Worm (Caenorhabditis elegans) whole organism, L1 larva: ENCODE results near the gene F54F2.7.

Experiments used
- blmp-1 ChIP-seq: fragments of 150-350 bp; optimal IDR thresholded peaks from 2 replicates; lab custom pipeline; 2014; ENCODE audit warnings: missing biosample characterization, missing genetic modification characterization
- dpl-1 ChIP-seq, 3 experiments: fragments of 150-350 bp in 2 of 3; sonication (generic microtip) in 1 of 3; optimal IDR thresholded peaks; 2 replicates each; lab custom pipeline; 2014 to 2017; ENCODE audit warnings: missing biosample characterization in 3 of 3, missing genetic modification characterization in 3 of 3, missing genetic modification reagents in 3 of 3
- dsc-1 ChIP-seq: sonication (generic microtip); optimal IDR thresholded peaks from 2 replicates; lab custom pipeline; 2016; ENCODE audit warnings: mild to moderate bottlenecking, missing genetic modification characterization, missing compliant biosample characterization
- efl-1 ChIP-seq, 4 experiments: fragments of 150-350 bp; optimal IDR thresholded peaks in 3 of 4; peaks in 1 of 4; 1 replicate in 1 of 4; 2 replicates in 3 of 4; lab custom pipeline; 2014; ENCODE audit warnings: missing biosample characterization in 2 of 4, missing genetic modification characterization in 2 of 4, missing genetic modification reagents in 2 of 4
- efl-3 ChIP-seq: fragments of 200-800 bp; sonication (Bioruptor generic); optimal IDR thresholded peaks from 2 replicates; lab custom pipeline; 2018; ENCODE audit warnings: mild to moderate bottlenecking, missing genetic modification characterization, missing compliant biosample characterization
- egl-27 ChIP-seq, 2 experiments: fragments of 150-350 bp in 1 of 2; sonication (generic microtip); optimal IDR thresholded peaks; 3 replicates each; lab custom pipeline; 2017 to 2018; ENCODE audit warnings: missing biosample characterization in 2 of 2, missing genetic modification characterization in 2 of 2, missing genetic modification reagents in 2 of 2
- elt-3 ChIP-seq, 6 experiments: fragments of 150-350 bp in 1 of 6; sonication (generic microtip); optimal IDR thresholded peaks; 2 replicates each; lab custom pipeline; 2017 to 2018; ENCODE audit warnings: missing biosample characterization in 6 of 6, missing genetic modification characterization in 6 of 6, inconsistent platforms in 1 of 6
- fkh-10 ChIP-seq: sonication (generic microtip); optimal IDR thresholded peaks from 2 replicates; lab custom pipeline; 2017; ENCODE audit warnings: missing biosample characterization, missing genetic modification reagents, missing genetic modification characterization
- fkh-4 ChIP-seq: sonication (generic microtip); optimal IDR thresholded peaks from 2 replicates; lab custom pipeline; 2016; ENCODE audit warnings: missing compliant biosample characterization, missing genetic modification characterization, borderline replicate concordance
- fos-1 ChIP-seq: fragments of 150-350 bp; optimal IDR thresholded peaks from 2 replicates; lab custom pipeline; 2014; ENCODE audit warnings: missing biosample characterization, missing genetic modification characterization
- grh-1 ChIP-seq: fragments of 200-800 bp; sonication (Bioruptor generic); IDR thresholded peaks from 2 replicates; pipeline ENCODE4 v1.3.6; 2022; ENCODE audit warnings: missing genetic modification reagents, missing genetic modification characterization, missing compliant biosample characterization
- hlh-4 ChIP-seq: sonication (generic microtip); optimal IDR thresholded peaks from 2 replicates; lab custom pipeline; 2016; ENCODE audit warnings: mild to moderate bottlenecking, missing genetic modification characterization, missing compliant biosample characterization
- hpl-2 ChIP-seq: fragments of 150-350 bp; optimal IDR thresholded peaks from 2 replicates; lab custom pipeline; 2014; ENCODE audit warnings: missing biosample characterization, missing genetic modification reagents, missing genetic modification characterization
- irx-1 ChIP-seq: sonication (generic microtip); optimal IDR thresholded peaks from 2 replicates; lab custom pipeline; 2016; ENCODE audit warnings: missing genetic modification characterization, missing compliant biosample characterization
- lir-3 ChIP-seq: sonication (generic microtip); optimal IDR thresholded peaks from 2 replicates; lab custom pipeline; 2016; ENCODE audit warnings: mild to moderate bottlenecking, missing genetic modification characterization, moderate library complexity, missing compliant biosample characterization; ENCODE audit not compliant: poor library complexity
- mdl-1 ChIP-seq, 2 experiments: fragments of 150-350 bp; optimal IDR thresholded peaks; 2 replicates each; lab custom pipeline; 2014 to 2017; ENCODE audit warnings: missing biosample characterization in 2 of 2, missing genetic modification characterization in 2 of 2, inconsistent platforms in 1 of 2
- nhr-237 ChIP-seq: fragments of 150-350 bp; optimal IDR thresholded peaks from 2 replicates; lab custom pipeline; 2014; ENCODE audit warnings: missing biosample characterization, missing genetic modification characterization
- nhr-90 ChIP-seq: sonication (generic microtip); optimal IDR thresholded peaks from 2 replicates; lab custom pipeline; 2016; ENCODE audit warnings: mild to moderate bottlenecking, missing genetic modification characterization, missing compliant biosample characterization; ENCODE audit not compliant: poor library complexity
- pqm-1 ChIP-seq: sonication (generic microtip); optimal IDR thresholded peaks from 3 replicates; lab custom pipeline; 2017; ENCODE audit warnings: missing biosample characterization, missing genetic modification characterization
- snu-23 ChIP-seq: sonication (generic microtip); optimal IDR thresholded peaks from 2 replicates; lab custom pipeline; 2016; ENCODE audit warnings: missing genetic modification characterization, missing compliant biosample characterization
- swsn-7 ChIP-seq: sonication (generic microtip); optimal IDR thresholded peaks from 2 replicates; lab custom pipeline; 2016; ENCODE audit warnings: missing genetic modification characterization, missing compliant biosample characterization
- unc-30 ChIP-seq: sonication (generic microtip); optimal IDR thresholded peaks from 2 replicates; lab custom pipeline; 2017; ENCODE audit warnings: missing biosample characterization, missing genetic modification characterization
- zip-4 ChIP-seq: fragments of 200-800 bp; sonication (Bioruptor generic); optimal IDR thresholded peaks from 2 replicates; lab custom pipeline; 2018; ENCODE audit warnings: mild to moderate bottlenecking, missing genetic modification characterization, moderate library complexity, missing compliant biosample characterization

Gene F54F2.7

DNA sequence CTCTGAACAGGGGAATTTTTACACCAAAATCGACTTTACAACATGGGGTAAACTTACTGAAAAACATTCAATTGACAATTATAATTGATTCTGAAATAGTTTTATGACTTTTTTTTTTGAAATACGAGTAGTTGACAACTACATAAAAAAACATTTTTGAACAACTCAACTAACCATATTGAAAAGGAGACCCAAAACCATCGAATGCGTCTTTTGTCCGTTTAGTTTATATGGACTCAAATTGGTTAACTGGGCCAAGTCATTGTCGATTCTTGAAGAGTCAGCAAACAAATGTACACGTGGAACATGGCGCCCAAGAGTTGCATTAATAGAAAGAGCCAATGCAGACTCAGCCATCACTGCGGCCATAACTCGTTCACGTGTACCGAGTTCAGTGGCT, 40.7 kb downstream of the F54F2.7 start:
- TF ChIP-seq irx-1 (no peak), efl-1 (optimal IDR thresholded peaks at IDR 0.05; lab: Kevin White, UChicago) (no peak), efl-1 (GFP tag; optimal IDR thresholded peaks at IDR 0.05 in 1 of 2; lab: Kevin White, UChicago) (no peak), snu-23 (GFP tag; lab: Kevin White, UChicago) (no peak), fos-1 (tag; lab: Kevin White, UChicago) (no peak), nhr-237 (tag; lab: Kevin White, UChicago) (no peak), dpl-1 (GFP tag; optimal IDR thresholded peaks at IDR 0.05; lab: Kevin White, UChicago) (no peak), nhr-90 (tag; lab: Kevin White, UChicago) (no peak), grh-1 (no peak), elt-3 (tag; optimal IDR thresholded peaks at IDR 0.05; lab: Kevin White, UChicago) (no peak), pqm-1 (tag; lab: Kevin White, UChicago) (no peak), egl-27 (tag; optimal IDR thresholded peaks at IDR 0.05; lab: Kevin White, UChicago) (no peak), swsn-7 (no peak), hpl-2 (no peak), zip-4 (GFP tag; lab: Kevin White, UChicago) (no peak), unc-30 (tag; lab: Kevin White, UChicago) (no peak), efl-3 (GFP tag; lab: Kevin White, UChicago) (no peak), fkh-10 (GFP tag; lab: Kevin White, UChicago) (no peak)

DNA sequence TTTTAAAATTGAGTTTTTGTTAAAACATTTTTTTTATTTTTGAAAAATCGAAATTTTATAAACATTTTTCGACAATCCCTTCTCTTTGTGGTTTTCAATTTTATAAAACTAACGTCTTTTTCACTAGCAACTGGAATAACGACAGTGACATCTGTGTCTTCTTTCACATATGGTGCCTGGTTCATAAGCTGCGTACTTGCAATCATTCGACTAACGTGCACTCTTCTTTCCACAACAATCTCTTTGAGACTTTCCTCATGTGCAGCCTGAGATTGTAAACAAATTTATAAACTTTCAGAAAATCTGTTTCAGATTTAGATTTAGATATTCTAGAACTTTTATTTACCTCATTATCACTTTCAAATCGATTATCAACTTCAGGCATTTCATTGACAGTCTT, 42.1 kb downstream of the F54F2.7 start:
- peak; percentile 60 for TF ChIP-seq dsc-1 (tag; lab: Kevin White, UChicago)
- TF ChIP-seq pqm-1 (tag; lab: Kevin White, UChicago), result no peak
- TF ChIP-seq, all 84 proteins: peak for 1

DNA sequence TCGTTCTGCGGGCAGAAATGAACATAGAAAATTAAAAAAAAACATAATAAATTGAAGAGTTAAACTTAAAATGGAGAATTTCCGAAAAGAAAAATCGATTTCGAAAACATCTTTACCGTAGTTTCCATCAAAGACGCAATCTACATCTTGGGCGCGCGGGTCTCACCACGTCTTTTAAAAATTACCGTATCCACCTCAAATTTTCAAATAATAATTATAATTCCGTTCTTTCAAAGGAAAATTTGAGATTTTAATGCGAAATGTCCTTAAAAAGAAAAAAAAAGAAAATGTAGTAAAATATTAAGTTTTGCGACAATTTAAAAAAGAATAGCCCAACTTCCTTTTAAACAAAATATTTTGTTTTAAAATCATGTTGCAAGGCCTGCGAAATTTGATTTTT, 44.0 kb downstream of the F54F2.7 start:
- TF ChIP-seq lir-3 (tag; lab: Kevin White, UChicago), result no peak
- no peak for TF ChIP-seq mdl-1 (tag; optimal IDR thresholded peaks at IDR 0.05; lab: Kevin White, UChicago)
- no peak for TF ChIP-seq efl-1 (optimal IDR thresholded peaks at IDR 0.05; lab: Kevin White, UChicago)
- peak in 1 of 2 experiments; percentile 79 for TF ChIP-seq efl-1 (GFP tag; optimal IDR thresholded peaks at IDR 0.05 in 1 of 2; lab: Kevin White, UChicago)

ce11 chrIII:8762016-8762415, 45.1 kb downstream of the F54F2.7 start:
- TF ChIP-seq fkh-4 (tag; lab: Kevin White, UChicago) (peak; percentile 21), hlh-4 (tag; lab: Kevin White, UChicago) (no peak), dsc-1 (tag; lab: Kevin White, UChicago) (peak; percentile 56)

DNA sequence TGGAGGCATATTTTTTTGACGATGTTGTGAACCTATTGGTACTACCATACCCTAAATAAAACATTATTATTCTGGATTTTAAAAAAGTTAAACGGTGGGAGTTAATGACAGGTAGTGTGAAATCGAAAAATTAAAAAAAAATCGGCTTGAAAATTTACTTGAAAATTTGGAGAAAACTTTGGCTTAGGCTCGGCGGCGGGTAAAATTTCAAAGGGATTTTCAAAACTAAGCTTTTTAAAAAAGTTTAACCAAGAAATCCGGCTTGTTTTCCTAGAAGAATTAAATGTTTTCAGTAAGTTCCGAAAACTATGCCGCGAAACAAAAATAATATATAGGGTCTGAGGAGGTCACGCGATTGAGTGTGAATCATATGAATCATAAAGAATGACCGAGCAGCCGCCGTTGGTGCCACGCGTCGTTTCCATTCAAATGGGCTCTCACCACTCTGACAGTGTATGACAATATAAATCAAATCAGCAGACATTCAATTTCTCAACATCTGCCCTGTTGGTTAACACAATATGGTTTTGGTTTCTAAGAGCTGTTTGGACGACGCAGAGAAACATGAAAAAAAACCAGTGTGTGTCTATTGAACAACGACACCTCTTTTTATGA, 46.0 kb downstream of the F54F2.7 start, which contains the start of gene aak-1:
Gene aak-1 (minus strand): TSS at position 51 of the 615 bp plus-strand sequence.
- peak; percentile 7 for TF ChIP-seq fkh-4 (tag; lab: Kevin White, UChicago)
- no peak for TF ChIP-seq blmp-1 (tag; lab: Kevin White, UChicago)
- TF ChIP-seq dsc-1 (tag; lab: Kevin White, UChicago), result peak; percentile 66
- no peak for TF ChIP-seq efl-1 (optimal IDR thresholded peaks at IDR 0.05; lab: Kevin White, UChicago)
- peak in 1 of 2 experiments; percentile 86 for TF ChIP-seq efl-1 (GFP tag; optimal IDR thresholded peaks at IDR 0.05 in 1 of 2; lab: Kevin White, UChicago)
